Fruit fly (Drosophila melanogaster) Kc167 (cell line): ENCODE data around the gene CG6937.

ENCODE experiments used
- Myc ChIP-seq: fragments of >200 bp; optimal IDR thresholded peaks from 2 replicates; lab custom pipeline; 2017; ENCODE audit warnings: missing external identifiers
- Sin3A ChIP-seq: fragments of >200 bp; optimal IDR thresholded peaks from 2 replicates; lab custom pipeline; 2018; ENCODE audit warnings: missing external identifiers
- h ChIP-seq: fragments of >200 bp; optimal IDR thresholded peaks from 3 replicates; lab custom pipeline; 2018; ENCODE audit warnings: missing external identifiers
- insv ChIP-seq: fragments of >200 bp; optimal IDR thresholded peaks from 3 replicates; lab custom pipeline; 2018; ENCODE audit warnings: missing external identifiers
- psq ChIP-seq: fragments of >200 bp; optimal IDR thresholded peaks from 2 replicates; lab custom pipeline; 2017; ENCODE audit warnings: missing external identifiers
- ttk ChIP-seq: sonication (Bioruptor generic); optimal IDR thresholded peaks from 2 replicates; lab custom pipeline; 2017; ENCODE audit warnings: missing external identifiers

Gene CG6937

DNA sequence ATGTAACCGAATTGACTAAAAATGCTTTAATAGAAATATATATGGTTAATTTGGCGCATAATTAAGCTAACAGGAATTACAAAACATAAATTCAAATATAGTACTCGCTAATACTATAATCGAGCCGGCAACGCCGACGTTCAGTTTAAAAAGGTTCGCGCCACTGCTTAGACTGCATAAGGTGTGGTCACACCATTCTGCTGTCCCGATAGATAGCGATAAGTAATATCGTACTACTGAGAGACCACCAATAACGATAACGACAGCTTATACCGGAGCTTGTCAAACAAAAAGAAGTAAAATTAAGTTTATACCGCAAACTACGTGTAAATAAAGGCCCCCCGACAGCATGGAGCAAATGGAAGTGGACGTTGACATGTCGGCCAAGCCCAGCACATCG is 4.0 kb upstream of the CG6937 start, which contains the start of gene CSN6:
Gene CSN6 (plus strand): TSS at position 228 of the 400 bp plus-strand sequence.
- TF ChIP-seq Myc (lab: Kevin White, UChicago) (no peak), Sin3A (lab: Kevin White, UChicago) (no peak), ttk (lab: Kevin White, UChicago) (no peak), psq (no peak), insv (no peak), h (lab: Kevin White, UChicago) (no peak)

DNA sequence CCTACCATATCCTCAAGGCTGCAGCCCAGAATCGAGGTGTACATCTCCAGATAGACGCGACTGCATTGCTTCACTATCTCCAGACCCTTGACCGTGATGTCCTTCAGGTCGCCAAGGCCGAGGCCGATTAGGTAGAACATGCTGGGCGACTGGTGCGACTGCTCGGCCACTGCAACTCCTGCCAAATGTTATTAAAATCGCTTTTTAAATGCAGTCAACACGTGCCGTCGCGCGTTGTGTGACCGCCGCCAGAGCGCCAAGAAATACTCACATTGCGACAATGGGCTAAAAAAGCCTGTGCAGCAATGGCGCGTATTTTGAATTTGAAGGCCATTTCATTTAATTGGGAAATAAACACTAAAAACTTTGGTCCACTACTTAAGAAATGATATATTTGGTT is 1.6 kb upstream of the CG6937 start, which contains the start of gene Dph5:
Gene Dph5 (minus strand): TSS at position 245 of the 400 bp plus-strand sequence.
- no peak for TF ChIP-seq insv
- TF ChIP-seq Sin3A (lab: Kevin White, UChicago): no peak
- no peak for TF ChIP-seq h (lab: Kevin White, UChicago)
- TF ChIP-seq ttk (lab: Kevin White, UChicago): no peak
- TF ChIP-seq psq: no peak
- no peak for TF ChIP-seq Myc (lab: Kevin White, UChicago)

- TF ChIP-seq Sin3A (lab: Kevin White, UChicago): no peak
- TF ChIP-seq ttk (lab: Kevin White, UChicago): no peak
- no peak for TF ChIP-seq Myc (lab: Kevin White, UChicago)
- no peak for TF ChIP-seq psq
- no peak for TF ChIP-seq h (lab: Kevin White, UChicago)
- TF ChIP-seq insv: no peak
Measured at dm6 chr3R:22586525-22586924, 2.0 kb downstream of the CG6937 start, which contains the start of gene btn. Gene btn (minus strand): TSS chr3R:22586625.

- TF ChIP-seq h (lab: Kevin White, UChicago): no peak
- no peak for TF ChIP-seq Myc (lab: Kevin White, UChicago)
Measured at dm6 chr3R:22587419-22587963, 2.9 kb downstream of the CG6937 start, which contains the start of gene Efa6. Gene Efa6 (plus strand): TSS chr3R:22587755.

DNA sequence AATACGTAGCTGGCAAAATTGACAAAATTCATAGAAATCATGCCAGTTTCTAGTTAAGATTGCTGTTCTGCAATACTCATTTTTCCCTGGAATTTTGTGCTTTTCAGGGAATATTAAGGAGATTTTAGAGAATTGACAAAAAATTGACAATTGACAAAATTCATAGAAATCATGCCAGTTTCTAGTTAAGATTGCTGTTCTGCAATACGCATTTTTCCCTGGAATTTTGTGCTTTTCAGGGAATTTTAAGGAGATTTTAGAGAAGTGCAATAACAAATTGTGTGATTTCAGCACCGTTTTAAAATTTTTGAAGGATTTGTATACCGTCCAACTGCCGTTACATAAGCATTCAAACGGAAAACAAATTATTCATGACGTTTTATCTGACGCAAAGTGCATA is 4.2 kb downstream of the CG6937 start:
- TF ChIP-seq h (lab: Kevin White, UChicago) (no peak), psq (no peak), Myc (lab: Kevin White, UChicago) (no peak), Sin3A (lab: Kevin White, UChicago) (no peak), insv (no peak), ttk (lab: Kevin White, UChicago) (no peak)

dm6 chr3R:22589311-22589710 is 4.7 kb downstream of the CG6937 start:
- TF ChIP-seq Myc (lab: Kevin White, UChicago): no peak
- TF ChIP-seq psq: no peak
- no peak for TF ChIP-seq h (lab: Kevin White, UChicago)
- TF ChIP-seq ttk (lab: Kevin White, UChicago): no peak
- no peak for TF ChIP-seq Sin3A (lab: Kevin White, UChicago)
- TF ChIP-seq insv: no peak

DNA sequence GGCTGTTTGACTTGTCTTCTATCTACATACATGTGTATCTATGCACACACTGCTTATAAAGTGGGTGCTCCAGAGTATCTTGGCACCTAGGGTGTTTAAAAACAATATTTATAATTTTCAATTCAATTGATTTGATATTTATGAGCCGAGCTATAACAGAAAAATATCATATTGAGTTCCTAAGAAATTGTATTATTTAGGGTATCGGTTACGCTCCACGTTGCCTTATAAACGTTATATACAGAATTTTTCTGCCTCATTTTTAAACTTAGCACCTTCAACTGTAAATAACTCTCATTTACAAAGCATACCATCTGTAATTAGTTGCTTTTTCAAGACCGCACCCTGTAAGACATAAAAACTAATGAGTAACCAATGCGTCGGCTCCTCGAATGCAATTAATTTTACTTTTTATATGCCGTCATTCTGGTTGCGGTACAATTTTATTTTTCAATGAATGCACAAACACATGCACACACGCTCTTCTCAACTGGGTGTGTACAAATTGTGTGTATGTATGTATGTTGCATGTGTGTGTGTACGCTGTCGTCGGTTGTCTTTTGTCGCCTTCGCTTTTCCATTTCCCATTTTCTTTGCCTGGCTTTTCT is 6.2 kb downstream of the CG6937 start:
- TF ChIP-seq Myc (lab: Kevin White, UChicago) (no peak), ttk (lab: Kevin White, UChicago) (no peak), insv (no peak), psq (no peak)

DNA sequence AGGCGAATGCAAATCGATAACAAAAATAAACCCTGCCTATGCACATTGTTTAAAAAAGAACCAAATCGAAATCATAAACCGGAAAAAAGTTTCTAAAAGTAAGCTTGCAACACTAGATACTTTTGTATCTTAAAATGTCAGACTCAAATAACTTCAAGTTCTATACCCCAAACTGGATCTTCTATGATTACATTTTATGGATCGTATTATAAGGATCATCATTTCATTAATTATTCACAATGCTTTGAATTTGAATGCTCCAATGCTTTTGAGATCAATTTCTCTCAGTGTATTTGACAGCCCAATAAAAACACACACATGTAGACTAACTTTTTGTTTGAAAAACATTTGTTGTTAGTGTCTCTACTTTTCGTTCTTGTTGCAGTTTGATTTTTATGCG is 9.7 kb downstream of the CG6937 start:
- no peak for TF ChIP-seq psq
- no peak for TF ChIP-seq Myc (lab: Kevin White, UChicago)
- no peak for TF ChIP-seq Sin3A (lab: Kevin White, UChicago)
- no peak for TF ChIP-seq ttk (lab: Kevin White, UChicago)
- TF ChIP-seq insv: no peak
- TF ChIP-seq h (lab: Kevin White, UChicago): no peak

DNA sequence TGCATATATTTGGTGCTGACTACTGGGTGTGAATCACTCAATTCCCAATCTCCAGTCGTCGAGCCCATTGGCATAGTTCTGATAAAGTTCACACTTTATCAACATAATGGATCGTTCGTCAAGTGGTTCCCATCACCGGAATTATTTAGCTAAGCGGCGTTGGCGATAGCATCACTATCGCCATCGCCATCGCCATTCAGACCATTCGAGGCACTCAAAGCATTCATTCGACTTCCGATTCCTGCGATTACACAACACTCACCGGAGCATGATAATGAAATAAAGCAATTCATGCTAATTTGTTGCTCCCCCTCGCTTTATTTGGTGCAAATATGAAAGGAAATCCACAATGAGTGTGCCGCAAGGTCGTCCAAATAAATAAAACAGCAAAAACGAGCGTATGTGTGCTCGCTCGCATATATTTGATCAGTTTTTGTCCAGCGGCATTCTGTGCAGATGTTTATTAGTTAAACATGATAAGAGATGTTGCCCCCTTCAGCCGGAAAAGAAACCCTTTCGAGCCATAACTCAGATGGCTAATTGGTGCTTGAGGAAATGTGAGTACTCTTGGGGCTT is 10.8 kb downstream of the CG6937 start:
- no peak for TF ChIP-seq Myc (lab: Kevin White, UChicago)
- TF ChIP-seq ttk (lab: Kevin White, UChicago): no peak
- no peak for TF ChIP-seq insv
- TF ChIP-seq Sin3A (lab: Kevin White, UChicago): no peak
- TF ChIP-seq h (lab: Kevin White, UChicago): no peak
- TF ChIP-seq psq: no peak

- no peak for TF ChIP-seq h (lab: Kevin White, UChicago)
- TF ChIP-seq Sin3A (lab: Kevin White, UChicago): no peak
- no peak for TF ChIP-seq insv
- no peak for TF ChIP-seq Myc (lab: Kevin White, UChicago)
- TF ChIP-seq ttk (lab: Kevin White, UChicago): no peak
- no peak for TF ChIP-seq psq
Measured at dm6 chr3R:22596450-22596849, 11.9 kb downstream of the CG6937 start.

dm6 chr3R:22597344-22597954 is 12.9 kb downstream of the CG6937 start:
- TF ChIP-seq Sin3A (lab: Kevin White, UChicago): no peak
- no peak for TF ChIP-seq Myc (lab: Kevin White, UChicago)
- TF ChIP-seq psq: no peak
- no peak for TF ChIP-seq h (lab: Kevin White, UChicago)
- TF ChIP-seq ttk (lab: Kevin White, UChicago): no peak
- TF ChIP-seq insv: no peak

DNA sequence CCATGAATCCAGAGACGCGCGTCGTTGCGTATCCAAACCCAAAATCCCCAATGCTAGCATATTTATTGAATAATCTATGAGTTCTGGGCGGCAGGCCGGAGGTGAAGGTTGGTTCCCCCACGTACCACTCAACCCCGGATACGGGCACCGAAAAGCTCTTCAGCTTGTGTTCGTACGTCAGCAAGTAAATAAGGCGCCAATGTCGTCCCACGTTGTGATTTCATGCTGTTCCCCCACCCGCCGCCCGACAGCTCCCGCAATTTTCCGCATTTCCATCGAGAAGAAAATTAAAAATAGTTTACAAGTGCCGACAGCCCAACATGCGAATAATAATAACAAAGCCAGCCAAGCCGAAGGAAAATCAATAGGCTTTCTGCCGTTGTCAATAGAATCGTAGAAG is 14.2 kb downstream of the CG6937 start:
- no peak for TF ChIP-seq Myc (lab: Kevin White, UChicago)
